Fruit fly (Drosophila melanogaster) whole organism, embryonic: ENCODE data around the gene CG43345.

Experiments used
- CG2199 ChIP-seq: fragments of 200-800 bp; sonication (Bioruptor generic); IDR thresholded peaks from 3 replicates; pipeline ENCODE4 v1.3.6; 2022; ENCODE audit warnings: missing biosample characterization, missing genetic modification characterization
- CG32767 ChIP-seq: fragments of 200-800 bp; sonication (Bioruptor generic); IDR thresholded peaks from 2 replicates; pipeline ENCODE4 v1.3.6; 2022; ENCODE audit warnings: missing biosample characterization, missing genetic modification characterization
- Optix ChIP-seq: fragments of 200-800 bp; sonication (Bioruptor generic); IDR thresholded peaks from 3 replicates; pipeline ENCODE4 v1.3.6; 2022; ENCODE audit warnings: missing biosample characterization, missing genetic modification characterization
- jigr1 ChIP-seq: fragments of 200-800 bp; sonication (Bioruptor generic); IDR thresholded peaks from 3 replicates; pipeline ENCODE4 v1.3.6; 2022; ENCODE audit warnings: missing biosample characterization, missing genetic modification characterization
- seq ChIP-seq: fragments of 200-800 bp; sonication (Bioruptor generic); IDR thresholded peaks from 2 replicates; pipeline ENCODE4 v1.3.6; 2022; ENCODE audit warnings: missing biosample characterization, missing genetic modification characterization

dm6 chr2L:21169160-21169624 is 811 bp upstream of the CG43345 start:
- TF ChIP-seq Optix (no peak), jigr1 (GFP tag; lab: Robert Waterston, UW) (no peak), CG2199 (no peak), seq (GFP tag; lab: Robert Waterston, UW) (no peak), CG32767 (GFP tag; lab: Robert Waterston, UW) (no peak)
